Fruit fly (Drosophila melanogaster): Measurements from ENCODE around the gene CG13841.

The CG13841 gene

DNA sequence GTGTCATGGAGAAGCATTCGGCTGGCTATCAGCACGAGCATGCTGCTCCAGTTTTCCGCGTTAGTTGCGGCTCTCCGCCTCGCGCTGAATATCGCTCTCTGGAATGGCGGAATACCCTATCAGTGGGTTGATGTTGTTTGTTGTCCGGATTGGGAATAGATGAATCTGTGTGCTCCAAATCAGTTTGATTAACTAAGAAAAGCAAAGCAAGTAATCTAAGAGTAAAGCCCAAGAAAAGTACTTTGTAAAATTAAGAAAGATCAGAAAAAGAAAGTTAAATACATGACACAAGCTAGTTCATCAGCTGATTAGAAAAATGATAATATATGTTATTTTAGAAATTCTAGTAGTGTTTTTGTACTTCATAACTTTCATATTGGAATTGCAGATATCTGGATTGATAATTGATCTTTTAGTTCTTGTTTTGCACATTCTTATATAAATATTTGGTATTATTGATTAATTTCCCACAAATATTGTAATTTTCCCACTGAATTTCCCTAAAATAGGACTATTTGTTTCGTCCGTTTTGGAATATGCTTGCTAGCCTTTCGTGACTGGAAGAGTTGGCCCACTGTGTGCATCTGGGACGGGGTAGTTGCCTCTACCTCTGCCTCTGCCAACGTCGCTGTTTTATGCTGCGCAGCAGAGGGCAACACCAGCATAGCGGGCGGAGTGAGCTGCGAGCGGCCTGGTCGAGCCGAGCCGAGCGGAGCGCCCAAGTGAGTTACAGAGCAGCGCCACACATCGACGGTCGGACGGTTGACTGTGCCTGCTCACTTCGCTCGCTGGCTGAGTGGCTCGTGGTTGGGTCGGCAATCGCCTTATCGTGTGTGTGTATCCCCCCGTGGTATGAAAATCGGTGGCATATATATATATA lies 13.4 kb downstream of the CG13841 start (continued):
- TF ChIP-seq Lim3 (GFP tag; IDR thresholded peaks at IDR 0.05) (no peak), Doc3 (GFP tag; IDR thresholded peaks at IDR 0.05; ENCODE audit: partially characterized antibody) (no peak), CG3065 (GFP tag; optimal IDR thresholded peaks at IDR 0.05) (no peak), CG2116 (GFP tag; optimal IDR thresholded peaks at IDR 0.05) (peak; percentile 30), Dref (GFP tag; IDR thresholded peaks at IDR 0.05) (0 out of 2 replicates have a peak, but pooled peaks have one; percentile 11), cato (GFP tag; optimal IDR thresholded peaks at IDR 0.05; ENCODE audit: borderline replicate concordance) (no peak), ftz-f1 (GFP tag; optimal IDR thresholded peaks at IDR 0.05) (peak; percentile 51), esg (GFP tag; conservative IDR thresholded peaks at IDR 0.05) (peak; percentile 42), CG5953 (GFP tag; IDR thresholded peaks at IDR 0.05) (0 out of 2 replicates have a peak, but pooled peaks have one; percentile 4), Hey (tag; optimal IDR thresholded peaks at IDR 0.05) (no peak), Sry-δ (GFP tag; optimal IDR thresholded peaks at IDR 0.05) (no peak), CG30431 (GFP tag; optimal IDR thresholded peaks at IDR 0.05) (no peak), CG12744 (GFP tag; optimal IDR thresholded peaks at IDR 0.05) (no peak), D19A (tag; optimal IDR thresholded peaks at IDR 0.05) (peak; percentile 92), oc (tag; optimal IDR thresholded peaks at IDR 0.05) (no peak), Ptx1 (GFP tag; IDR thresholded peaks at IDR 0.05) (peak; percentile 65), wek (GFP tag; optimal IDR thresholded peaks at IDR 0.05) (no peak), dimm (GFP tag; IDR thresholded peaks at IDR 0.05) (no peak), CG31441 (GFP tag; IDR thresholded peaks at IDR 0.05) (peak; percentile 77; the same call in 1 of the 2 replicates), repo (GFP tag; optimal IDR thresholded peaks at IDR 0.05) (peak; percentile 26), corto (GFP tag; optimal IDR thresholded peaks at IDR 0.05) (no peak), Antp (GFP tag; optimal IDR thresholded peaks at IDR 0.05) (peak; percentile 11), HLHmδ (GFP tag; optimal IDR thresholded peaks at IDR 0.05) (no peak), CG1603 (tag; optimal IDR thresholded peaks at IDR 0.05) (peak; percentile 31), Xrp1 (GFP tag; IDR thresholded peaks at IDR 0.05) (peak; percentile 39; the same call in 1 of the 2 replicates), CG8924 (tag; optimal IDR thresholded peaks at IDR 0.05) (peak; percentile 57), CG12942 (GFP tag; optimal IDR thresholded peaks at IDR 0.05) (peak; percentile 23), Aef1 (GFP tag; IDR thresholded peaks at IDR 0.05) (peak; percentile 25; the same call in 1 of the 3 replicates), CG34224 (GFP tag; IDR thresholded peaks at IDR 0.05; ENCODE audit: partially characterized antibody) (peak; percentile 50; the same call in 2 of the 3 replicates), Sox102F (GFP tag; optimal IDR thresholded peaks at IDR 0.05) (peak; percentile 73), CG1647 (GFP tag; optimal IDR thresholded peaks at IDR 0.05) (no peak), NC2α (GFP tag; optimal IDR thresholded peaks at IDR 0.05) (no peak), ERR (GFP tag; optimal IDR thresholded peaks at IDR 0.05) (no peak), CG33213 (GFP tag; optimal IDR thresholded peaks at IDR 0.05) (no peak), Rx (GFP tag; IDR thresholded peaks at IDR 0.05) (peak; percentile 57), CG11398 (GFP tag; optimal IDR thresholded peaks at IDR 0.05) (no peak), CG6689 (GFP tag; IDR thresholded peaks at IDR 0.05) (0 out of 2 replicates have a peak, but pooled peaks have one; percentile 4), CG6791 (GFP tag; IDR thresholded peaks at IDR 0.05; ENCODE audit: partially characterized antibody) (0 out of 3 replicates have a peak, but pooled peaks have one; percentile 14), eve (GFP tag; optimal IDR thresholded peaks at IDR 0.05) (no peak), Xbp1 (GFP tag; optimal IDR thresholded peaks at IDR 0.05) (peak; percentile 66), yki (optimal IDR thresholded peaks at IDR 0.05) (no peak), CHES-1-like (GFP tag; optimal IDR thresholded peaks at IDR 0.05) (peak; percentile 58), CG18476 (GFP tag; optimal IDR thresholded peaks at IDR 0.05) (peak; percentile 46), Blimp-1 (GFP tag; optimal IDR thresholded peaks at IDR 0.05) (peak; percentile 51), CG12236 (GFP tag; optimal IDR thresholded peaks at IDR 0.05) (peak; percentile 13), gt (GFP tag; IDR thresholded peaks at IDR 0.05) (no peak), CG8765 (GFP tag; IDR thresholded peaks at IDR 0.05) (no peak), CG12071 (GFP tag; optimal IDR thresholded peaks at IDR 0.05) (peak; percentile 38), CG32772 (GFP tag; IDR thresholded peaks at IDR 0.05) (peak; percentile 27; the same call in 1 of the 2 replicates)
